Worm (Caenorhabditis elegans): ENCODE results near the gene R102.8.
"Not testable (repeated sequence)": the region's sequence is repeated elsewhere in the genome, so short reads cannot be mapped to it uniquely, and the experiment has no call there.

R102.8 gene

DNA sequence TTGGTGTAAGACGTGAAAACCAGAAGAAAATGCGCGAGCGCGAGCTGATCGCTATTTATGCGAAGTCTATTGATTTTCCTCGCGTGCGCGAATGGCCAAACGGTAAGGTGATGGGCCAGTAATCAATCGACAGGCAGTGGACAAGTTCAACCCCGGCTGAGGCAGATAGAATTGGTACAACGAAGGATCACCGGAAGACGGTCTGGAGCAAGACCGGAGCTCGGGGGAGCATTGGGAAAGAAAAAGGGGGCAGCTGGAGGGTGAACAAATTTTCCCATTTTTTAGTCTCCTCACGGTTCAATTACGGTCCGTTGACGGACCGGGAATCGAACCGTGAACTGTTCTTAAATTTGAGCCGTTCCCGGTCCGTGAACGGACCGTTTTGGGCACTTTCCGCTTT, 31.7 kb downstream of the R102.8 start (continued):
- TF ChIP-seq dox-1 (GFP tag; IDR thresholded peaks at IDR 0.05) (peak; percentile 82), hmg-20 (GFP tag; IDR thresholded peaks at IDR 0.05) (peak; percentile 73), bed-1 (GFP tag; IDR thresholded peaks at IDR 0.05) (0 out of 2 replicates have a peak, but pooled peaks have one; percentile 84), Y79H2A.3 (GFP tag; conservative IDR thresholded peaks at IDR 0.05) (0 out of 2 replicates have a peak, but pooled peaks have one; percentile 49), egl-44 (GFP tag; IDR thresholded peaks at IDR 0.05) (peak; percentile 86), madf-6 (GFP tag; IDR thresholded peaks at IDR 0.05) (peak; percentile 79), egl-18 (GFP tag; IDR thresholded peaks at IDR 0.05) (peak; percentile 78), ceh-40 (GFP tag; IDR thresholded peaks at IDR 0.05) (peak; percentile 81), Y95B8A.8 (GFP tag; IDR thresholded peaks at IDR 0.05) (0 out of 2 replicates have a peak, but pooled peaks have one; percentile 28), B0019.2 (GFP tag; conservative IDR thresholded peaks at IDR 0.05) (0 out of 2 replicates have a peak, but pooled peaks have one; percentile 30), cebp-2 (GFP tag; IDR thresholded peaks at IDR 0.05) (peak; percentile 76; the same call in 1 of the 2 replicates), pbrm-1 (GFP tag; IDR thresholded peaks at IDR 0.05) (peak; percentile 60; the same call in 1 of the 2 replicates), rcor-1 (GFP tag; IDR thresholded peaks at IDR 0.05) (peak; percentile 77), hmg-1.2 (GFP tag; IDR thresholded peaks at IDR 0.05) (peak; percentile 52), madf-8 (GFP tag; conservative IDR thresholded peaks at IDR 0.05) (0 out of 2 replicates have a peak, but pooled peaks have one; percentile 6), lin-26 (GFP tag; IDR thresholded peaks at IDR 0.05) (peak; percentile 98), attf-3 (GFP tag; conservative IDR thresholded peaks at IDR 0.05) (peak; percentile 37; the same call in 1 of the 2 replicates), Y53G8AR.9 (GFP tag; conservative IDR thresholded peaks at IDR 0.05) (peak; percentile 63), D2030.7 (GFP tag; IDR thresholded peaks at IDR 0.05) (peak; percentile 82), attf-6 (GFP tag; IDR thresholded peaks at IDR 0.05) (peak; percentile 80), nfyb-1 (GFP tag; IDR thresholded peaks at IDR 0.05) (peak; percentile 72)

DNA sequence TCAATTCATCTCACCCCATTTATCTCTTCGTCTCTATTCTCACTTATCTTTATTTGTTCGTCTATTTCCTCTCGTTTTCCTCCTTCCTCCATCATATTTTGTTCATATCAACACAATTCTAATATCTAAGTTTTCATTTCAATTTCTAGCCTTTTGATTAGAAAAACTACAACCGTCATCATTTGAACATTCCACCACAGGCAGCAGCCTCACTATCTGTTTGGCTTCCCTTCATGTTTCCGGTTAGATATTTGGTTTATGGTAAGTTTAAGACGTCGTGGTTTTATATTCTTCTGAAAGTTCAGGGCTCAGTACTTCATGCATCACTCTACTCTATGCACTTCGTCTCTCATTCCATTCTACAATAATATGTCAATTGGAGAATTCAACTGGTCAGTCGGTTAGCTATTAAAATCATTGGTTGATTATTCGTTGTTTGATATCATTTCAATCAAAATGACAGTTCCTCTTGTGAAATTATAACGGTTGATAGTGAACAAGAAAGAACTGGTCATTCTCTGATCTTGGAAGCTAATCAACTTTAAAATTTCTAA, 33.2 kb downstream of the R102.8 start, which contains the start of gene K08C7.1:
Gene K08C7.1, plus strand, starts transcription at position 43 of the 554 bp plus-strand sequence.
- TF ChIP-seq nhr-80 (tag; optimal IDR thresholded peaks at IDR 0.05) (peak; percentile 78), ekl-4 (GFP tag; IDR thresholded peaks at IDR 0.05) (no peak), atf-7 (tag; optimal IDR thresholded peaks at IDR 0.05) (peak; percentile 25)

ce11 chrIV:10654047-10654446, 36.0 kb downstream of the R102.8 start, which contains the start of gene glb-19:
glb-19 (minus strand) TSS chrIV:10654147.
- TF ChIP-seq F49E8.2 (tag; optimal IDR thresholded peaks at IDR 0.05; ENCODE audit: insufficient read depth); F55B11.4 (tag; optimal IDR thresholded peaks at IDR 0.05; ENCODE audit: borderline replicate concordance, insufficient read depth); ztf-3 (GFP tag; optimal IDR thresholded peaks at IDR 0.05): not testable (repeated sequence)

Measured in whole organism, young adult.